Worm (Caenorhabditis elegans) whole organism, L4 larva: ENCODE measurements around the gene pmt-1.
A peak's percentile ranks its signal among the peaks of the same experiment; 100 is the strongest.

Experiments used
- T20F7.1 ChIP-seq: fragments of 200-800 bp; sonication (Bioruptor generic); optimal IDR thresholded peaks from 2 replicates; lab custom pipeline; 2018; ENCODE audit warnings: mild to moderate bottlenecking, missing genetic modification characterization, missing compliant biosample characterization
- T26A8.4 ChIP-seq: fragments of 200-800 bp; sonication (Bioruptor generic); IDR thresholded peaks from 2 replicates; pipeline ENCODE4 v1.3.6; 2022; ENCODE audit warnings: missing genetic modification characterization, missing compliant biosample characterization
- Y105C5A.15 ChIP-seq: fragments of 200-800 bp; sonication (Bioruptor generic); IDR thresholded peaks from 2 replicates; pipeline ENCODE4 v1.3.6; 2022; ENCODE audit warnings: missing genetic modification characterization, missing compliant biosample characterization
- ZK337.2 ChIP-seq: fragments of 200-800 bp; sonication (Bioruptor generic); IDR thresholded peaks from 2 replicates; pipeline ENCODE4 v1.3.6; 2022; ENCODE audit warnings: missing genetic modification reagents, missing genetic modification characterization, missing compliant biosample characterization
- aha-1 ChIP-seq: fragments of 150-350 bp; peaks from one replicate; lab custom pipeline; 2014; ENCODE audit warnings: missing biosample characterization, missing genetic modification characterization
- arid-1 ChIP-seq: fragments of 200-800 bp; sonication (Bioruptor generic); conservative IDR thresholded peaks from 2 replicates; pipeline ENCODE4 v1.3.6; 2022; ENCODE audit warnings: missing genetic modification reagents, missing genetic modification characterization, missing compliant biosample characterization
- attf-4 ChIP-seq: sonication (generic microtip); optimal IDR thresholded peaks from 3 replicates; lab custom pipeline; 2017; ENCODE audit warnings: missing biosample characterization, missing genetic modification characterization
- ceh-28 ChIP-seq: fragments of 150-350 bp; optimal IDR thresholded peaks from 2 replicates; lab custom pipeline; 2014; ENCODE audit warnings: missing biosample characterization, missing genetic modification reagents, missing genetic modification characterization
- ceh-44 ChIP-seq: fragments of 200-800 bp; sonication (Bioruptor generic); IDR thresholded peaks from 2 replicates; pipeline ENCODE4 v1.3.6; 2022; ENCODE audit warnings: missing genetic modification reagents, missing genetic modification characterization, missing compliant biosample characterization
- ceh-62 ChIP-seq: sonication (generic microtip); optimal IDR thresholded peaks from 2 replicates; lab custom pipeline; 2017; ENCODE audit warnings: missing biosample characterization, missing genetic modification characterization
- ctbp-1 ChIP-seq: fragments of 200-800 bp; sonication (Bioruptor generic); IDR thresholded peaks from 2 replicates; pipeline ENCODE4 v1.3.6; 2022; ENCODE audit warnings: missing genetic modification reagents, missing genetic modification characterization, missing compliant biosample characterization
- daf-16 ChIP-seq, 3 experiments: sonication (generic microtip); optimal IDR thresholded peaks; 2 replicates each; lab custom pipeline; 2016 to 2017; ENCODE audit warnings: missing genetic modification characterization in 3 of 3, missing genetic modification reagents in 3 of 3, mild to moderate bottlenecking in 2 of 3, missing compliant biosample characterization in 2 of 3, missing biosample characterization in 1 of 3, moderate library complexity in 1 of 3
- duxl-1 ChIP-seq: sonication (generic microtip); optimal IDR thresholded peaks from 2 replicates; lab custom pipeline; 2016; ENCODE audit warnings: mild to moderate bottlenecking, missing genetic modification characterization, moderate library complexity, missing compliant biosample characterization; ENCODE audit not compliant: poor library complexity
- egl-43 ChIP-seq: fragments of 200-800 bp; sonication (Bioruptor generic); IDR thresholded peaks from 2 replicates; pipeline ENCODE4 v1.3.6; 2022; ENCODE audit warnings: missing genetic modification reagents, missing genetic modification characterization, missing compliant biosample characterization
- fos-1 ChIP-seq: fragments of 150-350 bp; optimal IDR thresholded peaks from 2 replicates; lab custom pipeline; 2014; ENCODE audit warnings: missing biosample characterization, missing genetic modification characterization
- gei-8 ChIP-seq: fragments of 200-800 bp; sonication (Bioruptor generic); optimal IDR thresholded peaks from 2 replicates; lab custom pipeline; 2018; ENCODE audit warnings: mild to moderate bottlenecking, missing genetic modification characterization, missing compliant biosample characterization
- hif-1 ChIP-seq, 2 experiments: sonication (generic microtip); optimal IDR thresholded peaks; 2 replicates each; lab custom pipeline; 2016 to 2017; ENCODE audit warnings: missing compliant biosample characterization in 2 of 2, missing genetic modification characterization in 2 of 2, missing genetic modification reagents in 2 of 2, missing genotype in 2 of 2, mild to moderate bottlenecking in 1 of 2
- hlh-30 ChIP-seq: sonication (generic microtip); optimal IDR thresholded peaks from 2 replicates; lab custom pipeline; 2017; ENCODE audit warnings: antibody characterized with exemption, mild to moderate bottlenecking, missing genetic modification characterization, missing compliant biosample characterization; ENCODE audit not compliant: insufficient read depth
- hmg-1.1 ChIP-seq: fragments of 200-800 bp; sonication (Bioruptor generic); IDR thresholded peaks from 2 replicates; pipeline ENCODE4 v1.3.6; 2022; ENCODE audit warnings: missing genetic modification reagents, missing genetic modification characterization, missing compliant biosample characterization
- lin-1 ChIP-seq: fragments of 200-800 bp; sonication (Bioruptor generic); IDR thresholded peaks from 2 replicates; pipeline ENCODE4 v1.3.6; 2022; ENCODE audit warnings: missing genetic modification reagents, missing genetic modification characterization, missing compliant biosample characterization
- lin-13 ChIP-seq: fragments of 150-350 bp; optimal IDR thresholded peaks from 2 replicates; lab custom pipeline; 2014; ENCODE audit warnings: missing biosample characterization, missing genetic modification reagents, missing genetic modification characterization
- lin-38 ChIP-seq: fragments of 200-800 bp; sonication (Bioruptor generic); IDR thresholded peaks from 2 replicates; pipeline ENCODE4 v1.3.6; 2022; ENCODE audit warnings: missing genetic modification reagents, missing genetic modification characterization, missing compliant biosample characterization
- lin-39 ChIP-seq: fragments of 150-350 bp; optimal IDR thresholded peaks from 2 replicates; lab custom pipeline; 2014; ENCODE audit warnings: missing biosample characterization, missing genetic modification reagents, missing genetic modification characterization
- lsy-2 ChIP-seq, 2 experiments: fragments of 150-350 bp in 1 of 2; sonication (generic microtip) in 1 of 2; optimal IDR thresholded peaks; 2 replicates each; lab custom pipeline; 2014 to 2017; ENCODE audit warnings: missing biosample characterization in 2 of 2, missing genetic modification characterization in 2 of 2
- madf-9 ChIP-seq: fragments of 200-800 bp; sonication (Bioruptor generic); conservative IDR thresholded peaks from 2 replicates; pipeline ENCODE4 v1.3.6; 2022; ENCODE audit warnings: missing genetic modification reagents, missing genetic modification characterization, missing compliant biosample characterization
- mdl-1 ChIP-seq, 2 experiments: fragments of 150-350 bp in 1 of 2; sonication (generic microtip) in 1 of 2; optimal IDR thresholded peaks; 2 replicates each; lab custom pipeline; 2014 to 2017; ENCODE audit warnings: missing biosample characterization in 2 of 2, missing genetic modification characterization in 2 of 2
- mdt-29 ChIP-seq: fragments of 200-800 bp; sonication (Bioruptor generic); IDR thresholded peaks from 2 replicates; pipeline ENCODE4 v1.3.6; 2022; ENCODE audit warnings: missing genetic modification reagents, missing genetic modification characterization, missing compliant biosample characterization
- mep-1 ChIP-seq: fragments of 150-350 bp; sonication (generic microtip); optimal IDR thresholded peaks from 3 replicates; lab custom pipeline; 2014; ENCODE audit warnings: missing biosample characterization, missing genetic modification characterization
- mxl-2 ChIP-seq: fragments of 200-800 bp; sonication (Bioruptor generic); conservative IDR thresholded peaks from 2 replicates; pipeline ENCODE4 v1.3.6; 2022; ENCODE audit warnings: missing genetic modification reagents, missing genetic modification characterization, missing compliant biosample characterization
- nhr-111 ChIP-seq: fragments of 200-800 bp; sonication (Bioruptor generic); optimal IDR thresholded peaks from 2 replicates; lab custom pipeline; 2018; ENCODE audit warnings: mild to moderate bottlenecking, missing genetic modification characterization, missing compliant biosample characterization
- nhr-41 ChIP-seq: fragments of 200-800 bp; sonication (Bioruptor generic); IDR thresholded peaks from 2 replicates; pipeline ENCODE4 v1.3.6; 2022; ENCODE audit warnings: missing genetic modification reagents, missing genetic modification characterization, missing compliant biosample characterization
- nhr-42 ChIP-seq: fragments of 200-800 bp; sonication (Bioruptor generic); IDR thresholded peaks from 2 replicates; pipeline ENCODE4 v1.3.6; 2022; ENCODE audit warnings: missing genetic modification characterization, missing compliant biosample characterization
- nhr-48 ChIP-seq: sonication (generic microtip); optimal IDR thresholded peaks from 2 replicates; lab custom pipeline; 2016; ENCODE audit warnings: mild to moderate bottlenecking, missing genetic modification characterization, missing compliant biosample characterization
- nhr-6 ChIP-seq: fragments of 150-350 bp; optimal IDR thresholded peaks from 2 replicates; lab custom pipeline; 2014; ENCODE audit warnings: missing biosample characterization, missing genetic modification characterization
- php-3 ChIP-seq: fragments of 200-800 bp; sonication (Bioruptor generic); IDR thresholded peaks from 2 replicates; pipeline ENCODE4 v1.3.6; 2022; ENCODE audit warnings: missing genetic modification reagents, missing genetic modification characterization, missing compliant biosample characterization
- saeg-2 ChIP-seq: fragments of 200-800 bp; sonication (Bioruptor generic); IDR thresholded peaks from 2 replicates; pipeline ENCODE4 v1.3.6; 2022; ENCODE audit warnings: missing genetic modification reagents, missing genetic modification characterization, missing compliant biosample characterization
- sdz-12 ChIP-seq: fragments of 200-800 bp; sonication (Bioruptor generic); optimal IDR thresholded peaks from 2 replicates; lab custom pipeline; 2018; ENCODE audit warnings: mild to moderate bottlenecking, missing genetic modification characterization, missing compliant biosample characterization
- skn-1 ChIP-seq: fragments of 150-350 bp; optimal IDR thresholded peaks from 2 replicates; lab custom pipeline; 2014; ENCODE audit warnings: missing biosample characterization, missing genetic modification characterization
- snpc-1.2 ChIP-seq: fragments of 200-800 bp; sonication (Bioruptor generic); IDR thresholded peaks from 2 replicates; pipeline ENCODE4 v1.3.6; 2022; ENCODE audit warnings: missing genetic modification reagents, missing genetic modification characterization, missing compliant biosample characterization
- snpc-4 ChIP-seq: fragments of 150-350 bp; optimal IDR thresholded peaks from 2 replicates; lab custom pipeline; 2014; ENCODE audit warnings: missing biosample characterization, missing genetic modification characterization
- unc-130 ChIP-seq: sonication (generic microtip); optimal IDR thresholded peaks from 2 replicates; lab custom pipeline; 2016; ENCODE audit warnings: missing genetic modification reagents, missing genetic modification characterization, missing compliant biosample characterization
- unc-39 ChIP-seq: sonication (generic microtip); optimal IDR thresholded peaks from 2 replicates; lab custom pipeline; 2017; ENCODE audit warnings: missing biosample characterization, missing genetic modification characterization
- zfp-3 ChIP-seq: fragments of 200-800 bp; sonication (Bioruptor generic); conservative IDR thresholded peaks from 2 replicates; pipeline ENCODE4 v1.3.6; 2022; ENCODE audit warnings: missing genetic modification reagents, missing genetic modification characterization, missing compliant biosample characterization
- zip-2 ChIP-seq: fragments of 150-350 bp; optimal IDR thresholded peaks from 2 replicates; lab custom pipeline; 2014; ENCODE audit warnings: missing biosample characterization, missing genetic modification characterization

The pmt-1 gene

ce11 chrII:5330206-5330686 lies 47.9 kb upstream of the pmt-1 start (continued):
- TF ChIP-seq sdz-12 (GFP tag; lab: Kevin White, UChicago) (no peak), Y105C5A.15 (GFP tag; lab: Robert Waterston, UW) (no peak), lin-1 (GFP tag; lab: Robert Waterston, UW) (peak; percentile 58), T26A8.4 (GFP tag; lab: Robert Waterston, UW) (peak; percentile 64), lin-39 (tag; lab: Kevin White, UChicago) (no peak), ctbp-1 (GFP tag; lab: Robert Waterston, UW) (no peak), mdt-29 (GFP tag; lab: Robert Waterston, UW) (peak; percentile 59; the same call in 1 of the 2 replicates), zip-2 (tag; lab: Kevin White, UChicago) (peak; percentile 18), attf-4 (tag; lab: Kevin White, UChicago) (no peak), aha-1 (tag; lab: Kevin White, UChicago) (peak; percentile 77), unc-39 (no peak), nhr-111 (GFP tag; lab: Kevin White, UChicago) (no peak), unc-130 (GFP tag; lab: Kevin White, UChicago) (no peak), ceh-62 (tag; lab: Kevin White, UChicago) (no peak), nhr-48 (peak; percentile 90), skn-1 (no peak), gei-8 (GFP tag; lab: Kevin White, UChicago) (peak; percentile 67), fos-1 (tag; lab: Kevin White, UChicago) (peak; percentile 60), nhr-41 (GFP tag; lab: Robert Waterston, UW) (no peak)

ce11 chrII:5328912-5329311 lies 46.6 kb upstream of the pmt-1 start:
- no peak for TF ChIP-seq T20F7.1 (GFP tag; lab: Kevin White, UChicago)
- peak; percentile 76 for TF ChIP-seq aha-1 (tag; lab: Kevin White, UChicago)
- peak in 1 of 2 experiments; percentile 24 for TF ChIP-seq lsy-2 (tag; optimal IDR thresholded peaks at IDR 0.05; lab: Kevin White, UChicago)

ce11 chrII:5326891-5327290 lies 44.6 kb upstream of the pmt-1 start:
- no peak for TF ChIP-seq ceh-28 (tag; lab: Kevin White, UChicago)
- no peak for TF ChIP-seq ceh-44
- peak in 1 of 2 experiments; percentile 62 for TF ChIP-seq daf-16 (GFP tag; optimal IDR thresholded peaks at IDR 0.05; lab: Kevin White, UChicago)
- no peak for TF ChIP-seq daf-16 (tag; optimal IDR thresholded peaks at IDR 0.05; lab: Kevin White, UChicago)
- no peak for TF ChIP-seq mxl-2 (GFP tag; lab: Robert Waterston, UW)
- no peak for TF ChIP-seq snpc-4 (tag; lab: Kevin White, UChicago)
- no peak for TF ChIP-seq hmg-1.1 (GFP tag; lab: Robert Waterston, UW)

- TF ChIP-seq mdl-1 (tag; optimal IDR thresholded peaks at IDR 0.05; lab: Kevin White, UChicago) (peak in 1 of 2 experiments; percentile 69), php-3 (GFP tag; lab: Robert Waterston, UW) (no peak), ZK337.2 (no peak), madf-9 (GFP tag; lab: Robert Waterston, UW) (no peak), zfp-3 (no peak), saeg-2 (no peak), duxl-1 (tag; lab: Kevin White, UChicago) (no peak), snpc-1.2 (GFP tag; lab: Robert Waterston, UW) (no peak), hlh-30 (peak; percentile 70), hif-1 (tag; optimal IDR thresholded peaks at IDR 0.05; lab: Kevin White, UChicago) (peak in 1 of 2 experiments; percentile 48), nhr-111 (GFP tag; lab: Kevin White, UChicago) (no peak), attf-4 (tag; lab: Kevin White, UChicago) (no peak), lin-13 (peak; percentile 18), mep-1 (peak; percentile 66), aha-1 (tag; lab: Kevin White, UChicago) (peak; percentile 58), daf-16 (GFP tag; optimal IDR thresholded peaks at IDR 0.05; lab: Kevin White, UChicago) (no peak), daf-16 (tag; optimal IDR thresholded peaks at IDR 0.05; lab: Kevin White, UChicago) (peak; percentile 58), arid-1 (0 out of 2 replicates have a peak, but pooled peaks have one; percentile 20), nhr-6 (tag; lab: Kevin White, UChicago) (peak; percentile 13), nhr-42 (GFP tag; lab: Robert Waterston, UW) (no peak), egl-43 (GFP tag; lab: Robert Waterston, UW) (0 out of 2 replicates have a peak, but pooled peaks have one; percentile 32), lin-38 (0 out of 2 replicates have a peak, but pooled peaks have one; percentile 20)
These were observed 43.8 kb upstream of the pmt-1 start for ce11 chrII:5326024-5326627.
